Worm (Caenorhabditis elegans) whole organism, L3 larva: ENCODE data around the gene Y71H2AM.25.

Experiments used
- R02D3.7 ChIP-seq: fragments of 150-350 bp; optimal IDR thresholded peaks from 2 replicates; lab custom pipeline; 2014; ENCODE audit warnings: missing biosample characterization, missing genetic modification characterization
- ZK546.5 ChIP-seq: sonication (generic microtip); optimal IDR thresholded peaks from 2 replicates; lab custom pipeline; 2017; ENCODE audit warnings: missing biosample characterization, missing genetic modification characterization
- ama-1 ChIP-seq: fragments of 150-350 bp; optimal IDR thresholded peaks from 2 replicates; lab custom pipeline; 2018
- ceh-16 ChIP-seq: sonication (generic microtip); optimal IDR thresholded peaks from 2 replicates; lab custom pipeline; 2017; ENCODE audit warnings: missing biosample characterization, missing genetic modification characterization
- ceh-28 ChIP-seq: fragments of 150-350 bp; optimal IDR thresholded peaks from 2 replicates; lab custom pipeline; 2014; ENCODE audit warnings: missing biosample characterization, missing genetic modification reagents, missing genetic modification characterization
- ceh-82 ChIP-seq: fragments of 150-350 bp; optimal IDR thresholded peaks from 2 replicates; lab custom pipeline; 2014; ENCODE audit warnings: missing biosample characterization, missing genetic modification characterization
- ceh-9 ChIP-seq: sonication (generic microtip); optimal IDR thresholded peaks from 2 replicates; lab custom pipeline; 2018; ENCODE audit warnings: missing biosample characterization, missing genetic modification characterization
- daf-12 ChIP-seq: fragments of 150-350 bp; optimal IDR thresholded peaks from 2 replicates; lab custom pipeline; 2014; ENCODE audit warnings: missing biosample characterization, missing genetic modification reagents, missing genetic modification characterization
- egl-27 ChIP-seq: sonication (generic microtip); optimal IDR thresholded peaks from 4 replicates; lab custom pipeline; 2017; ENCODE audit warnings: missing biosample characterization, missing genetic modification reagents, missing genetic modification characterization
- egl-5 ChIP-seq: fragments of 150-350 bp; optimal IDR thresholded peaks from 2 replicates; lab custom pipeline; 2017; ENCODE audit warnings: missing biosample characterization, missing genetic modification reagents, missing genetic modification characterization, inconsistent platforms
- elt-1 ChIP-seq: fragments of 150-350 bp; optimal IDR thresholded peaks from 2 replicates; lab custom pipeline; 2014; ENCODE audit warnings: missing biosample characterization, missing genetic modification characterization
- elt-2 ChIP-seq: sonication (generic microtip); optimal IDR thresholded peaks from 2 replicates; lab custom pipeline; 2016; ENCODE audit warnings: missing genetic modification reagents, mild to moderate bottlenecking, missing genetic modification characterization, missing compliant biosample characterization
- elt-3 ChIP-seq, 3 experiments: fragments of 150-350 bp in 1 of 3; sonication (generic microtip) in 2 of 3; optimal IDR thresholded peaks; 2 replicates in 2 of 3; 4 replicates in 1 of 3; lab custom pipeline; 2014 to 2017; ENCODE audit warnings: missing biosample characterization in 3 of 3, missing genetic modification characterization in 3 of 3
- fkh-10 ChIP-seq: sonication (generic microtip); optimal IDR thresholded peaks from 2 replicates; lab custom pipeline; 2017; ENCODE audit warnings: missing biosample characterization, missing genetic modification reagents, missing genetic modification characterization
- fkh-2 ChIP-seq: fragments of 150-350 bp; optimal IDR thresholded peaks from 2 replicates; lab custom pipeline; 2014; ENCODE audit warnings: missing biosample characterization, missing genetic modification reagents, missing genetic modification characterization
- fos-1 ChIP-seq: fragments of 150-350 bp; optimal IDR thresholded peaks from 2 replicates; lab custom pipeline; 2014; ENCODE audit warnings: missing biosample characterization, missing genetic modification characterization
- hmg-11 ChIP-seq: sonication (generic microtip); optimal IDR thresholded peaks from 2 replicates; lab custom pipeline; 2016; ENCODE audit warnings: missing genetic modification characterization, missing compliant biosample characterization
- jun-1 ChIP-seq: fragments of 150-350 bp; optimal IDR thresholded peaks from 2 replicates; lab custom pipeline; 2014; ENCODE audit warnings: missing biosample characterization, missing genetic modification reagents, missing genetic modification characterization
- lin-15B ChIP-seq: fragments of 150-350 bp; optimal IDR thresholded peaks from 2 replicates; lab custom pipeline; 2014; ENCODE audit warnings: missing biosample characterization, missing genetic modification characterization
- lin-39 ChIP-seq: fragments of 150-350 bp; optimal IDR thresholded peaks from 2 replicates; lab custom pipeline; 2018; ENCODE audit warnings: missing biosample characterization, missing genetic modification reagents, missing genetic modification characterization
- lsy-12 ChIP-seq: sonication (generic microtip); optimal IDR thresholded peaks from 2 replicates; lab custom pipeline; 2016; ENCODE audit warnings: mild to moderate bottlenecking, missing genetic modification characterization, missing compliant biosample characterization
- mml-1 ChIP-seq: fragments of 150-350 bp; sonication (generic microtip); optimal IDR thresholded peaks from 3 replicates; lab custom pipeline; 2014; ENCODE audit warnings: missing biosample characterization, missing genetic modification characterization
- nfya-1 ChIP-seq: sonication (generic microtip); optimal IDR thresholded peaks from 2 replicates; lab custom pipeline; 2017; ENCODE audit warnings: missing genetic modification characterization, mild to moderate bottlenecking, missing compliant biosample characterization, antibody characterized with exemption, moderate library complexity; ENCODE audit not compliant: insufficient read depth
- nhr-11 ChIP-seq: fragments of 150-350 bp; optimal IDR thresholded peaks from 2 replicates; lab custom pipeline; 2014; ENCODE audit warnings: missing biosample characterization, missing genetic modification characterization
- nhr-23 ChIP-seq: fragments of 150-350 bp; optimal IDR thresholded peaks from 2 replicates; lab custom pipeline; 2014; ENCODE audit warnings: missing biosample characterization, missing genetic modification reagents, missing genetic modification characterization
- nhr-237 ChIP-seq: fragments of 150-350 bp; optimal IDR thresholded peaks from 2 replicates; lab custom pipeline; 2014; ENCODE audit warnings: missing biosample characterization, missing genetic modification characterization
- nhr-25 ChIP-seq: sonication (generic microtip); optimal IDR thresholded peaks from 2 replicates; lab custom pipeline; 2017; ENCODE audit warnings: missing biosample characterization, missing genetic modification characterization
- nhr-28 ChIP-seq: fragments of 150-350 bp; optimal IDR thresholded peaks from 2 replicates; lab custom pipeline; 2014; ENCODE audit warnings: missing biosample characterization, missing genetic modification characterization
- nhr-43 ChIP-seq: sonication (generic microtip); optimal IDR thresholded peaks from 2 replicates; lab custom pipeline; 2016; ENCODE audit warnings: mild to moderate bottlenecking, missing genetic modification characterization, missing compliant biosample characterization; ENCODE audit not compliant: poor library complexity, severe bottlenecking
- nhr-67 ChIP-seq: fragments of 150-350 bp; optimal IDR thresholded peaks from 2 replicates; lab custom pipeline; 2014; ENCODE audit warnings: missing biosample characterization, missing genetic modification characterization
- nhr-76 ChIP-seq: fragments of 150-350 bp; sonication (generic microtip); optimal IDR thresholded peaks from 5 replicates; lab custom pipeline; 2014; ENCODE audit warnings: missing biosample characterization, missing genetic modification characterization
- nhr-77 ChIP-seq: fragments of 150-350 bp; optimal IDR thresholded peaks from 2 replicates; lab custom pipeline; 2014; ENCODE audit warnings: missing biosample characterization, missing genetic modification characterization
- pha-4 ChIP-seq: fragments of 150-350 bp; optimal IDR thresholded peaks from 2 replicates; lab custom pipeline; 2014; ENCODE audit warnings: missing biosample characterization, missing genetic modification reagents, missing genetic modification characterization
- pqm-1 ChIP-seq: fragments of 150-350 bp; optimal IDR thresholded peaks from 2 replicates; lab custom pipeline; 2017; ENCODE audit warnings: missing biosample characterization, missing genetic modification characterization, inconsistent platforms
- sea-2 ChIP-seq: fragments of 150-350 bp; sonication (generic microtip); optimal IDR thresholded peaks from 4 replicates; lab custom pipeline; 2014; ENCODE audit warnings: missing biosample characterization, missing genetic modification reagents, missing genetic modification characterization
- skn-1 ChIP-seq: fragments of 150-350 bp; optimal IDR thresholded peaks from 2 replicates; lab custom pipeline; 2014; ENCODE audit warnings: missing biosample characterization, missing genetic modification characterization
- snpc-4 ChIP-seq: fragments of 150-350 bp; optimal IDR thresholded peaks from 2 replicates; lab custom pipeline; 2014; ENCODE audit warnings: missing biosample characterization, missing genetic modification characterization
- tbx-2 ChIP-seq: sonication (generic microtip); optimal IDR thresholded peaks from 2 replicates; lab custom pipeline; 2016; ENCODE audit warnings: mild to moderate bottlenecking, missing genetic modification characterization, missing compliant biosample characterization
- unc-39 ChIP-seq: sonication (generic microtip); optimal IDR thresholded peaks from 4 replicates; lab custom pipeline; 2017; ENCODE audit warnings: missing biosample characterization, missing genetic modification characterization
- unc-62 ChIP-seq: fragments of 150-350 bp; sonication (generic microtip); optimal IDR thresholded peaks from 4 replicates; lab custom pipeline; 2014; ENCODE audit warnings: missing biosample characterization, missing genetic modification reagents, missing genetic modification characterization
- zag-1 ChIP-seq: fragments of 150-350 bp; optimal IDR thresholded peaks from 2 replicates; lab custom pipeline; 2014; ENCODE audit warnings: missing biosample characterization, missing genetic modification characterization
- ztf-11 ChIP-seq: fragments of 150-350 bp; optimal IDR thresholded peaks from 2 replicates; lab custom pipeline; 2014; ENCODE audit warnings: missing biosample characterization, missing genetic modification characterization
- ztf-4 ChIP-seq: fragments of 150-350 bp; optimal IDR thresholded peaks from 2 replicates; lab custom pipeline; 2014; ENCODE audit warnings: missing biosample characterization, missing genetic modification characterization

Y71H2AM.25 gene

ce11 chrIII:2785840-2786239 is 16.4 kb upstream of the Y71H2AM.25 start, which contains the start of gene Y71H2AM.20:
TSS of gene Y71H2AM.20 (minus strand) at chrIII:2785948.
- TF ChIP-seq ztf-11 (tag; lab: Kevin White, UChicago) (peak; percentile 44), pqm-1 (tag; lab: Kevin White, UChicago) (peak; percentile 81), elt-2 (tag; lab: Kevin White, UChicago) (peak; percentile 82), ceh-28 (tag; lab: Kevin White, UChicago) (peak; percentile 88), nhr-23 (peak; percentile 97), elt-3 (tag; optimal IDR thresholded peaks at IDR 0.05; lab: Kevin White, UChicago) (peak in 2 of 3 experiments; percentile 35 to 44), nhr-28 (tag; lab: Kevin White, UChicago) (no peak), skn-1 (peak; percentile 92), R02D3.7 (tag; lab: Kevin White, UChicago) (peak; percentile 83), jun-1 (tag; lab: Kevin White, UChicago) (peak; percentile 91), ceh-9 (tag; lab: Kevin White, UChicago) (no peak), mml-1 (tag; lab: Kevin White, UChicago) (no peak), ama-1 (no peak), egl-27 (tag; lab: Kevin White, UChicago) (peak; percentile 81), daf-12 (tag; lab: Kevin White, UChicago) (no peak), nhr-76 (peak; percentile 60), pha-4 (tag; lab: Kevin White, UChicago) (peak; percentile 100), fos-1 (tag; lab: Kevin White, UChicago) (peak; percentile 90), nhr-77 (peak; percentile 72), unc-62 (peak; percentile 73), elt-1 (tag; lab: Kevin White, UChicago) (peak; percentile 51), ceh-82 (peak; percentile 56), egl-5 (tag; lab: Kevin White, UChicago) (peak; percentile 82), nhr-25 (tag; lab: Kevin White, UChicago) (peak; percentile 92), nhr-11 (tag; lab: Kevin White, UChicago) (peak; percentile 83), lin-15B (tag; lab: Kevin White, UChicago) (peak; percentile 100), snpc-4 (tag; lab: Kevin White, UChicago) (peak; percentile 97), ceh-16 (tag; lab: Kevin White, UChicago) (no peak), nfya-1 (tag; lab: Kevin White, UChicago) (peak; percentile 97), nhr-237 (tag; lab: Kevin White, UChicago) (no peak), lin-39 (tag; lab: Kevin White, UChicago) (peak; percentile 98), zag-1 (tag; lab: Kevin White, UChicago) (no peak), unc-39 (tag; lab: Kevin White, UChicago) (no peak), ZK546.5 (tag; lab: Kevin White, UChicago) (peak; percentile 10), fkh-2 (tag; lab: Kevin White, UChicago) (peak; percentile 23), ztf-4 (tag; lab: Kevin White, UChicago) (peak; percentile 75), lsy-12 (tag; lab: Kevin White, UChicago) (peak; percentile 91), tbx-2 (tag; lab: Kevin White, UChicago) (peak; percentile 76), sea-2 (GFP tag; lab: Kevin White, UChicago) (no peak), fkh-10 (GFP tag; lab: Kevin White, UChicago) (peak; percentile 91), nhr-67 (peak; percentile 24), hmg-11 (tag; lab: Kevin White, UChicago) (peak; percentile 88), nhr-43 (tag; lab: Kevin White, UChicago) (peak; percentile 68)

- TF ChIP-seq ama-1 (peak; percentile 73), ceh-9 (tag; lab: Kevin White, UChicago) (no peak)
Measured at ce11 chrIII:2786740-2787139, 15.5 kb upstream of the Y71H2AM.25 start, which contains the start of gene nduc-2. TSS of gene nduc-2 (plus strand) at chrIII:2786852.
